Worm (Caenorhabditis elegans) whole organism, early embryonic: Measurements from ENCODE around the gene C17B7.9.

Experiments
- B0310.2 ChIP-seq: sonication (generic microtip); optimal IDR thresholded peaks from 2 replicates; lab custom pipeline; 2016; ENCODE audit warnings: mild to moderate bottlenecking, missing genetic modification characterization, missing compliant biosample characterization
- F13C5.2 ChIP-seq: sonication (generic microtip); optimal IDR thresholded peaks from 2 replicates; lab custom pipeline; 2017; ENCODE audit warnings: mild to moderate bottlenecking, missing genetic modification characterization, inconsistent platforms, missing compliant biosample characterization
- aly-1 ChIP-seq: sonication (generic microtip); optimal IDR thresholded peaks from 2 replicates; lab custom pipeline; 2016; ENCODE audit warnings: missing genetic modification characterization, missing compliant biosample characterization
- ama-1 ChIP-seq: fragments of 150-350 bp; optimal IDR thresholded peaks from 2 replicates; lab custom pipeline; 2014
- ceh-13 ChIP-seq: fragments of 200-800 bp; sonication (Bioruptor generic); optimal IDR thresholded peaks from 2 replicates; lab custom pipeline; 2018; ENCODE audit warnings: mild to moderate bottlenecking, missing genetic modification characterization, missing compliant biosample characterization
- ceh-36 ChIP-seq: sonication (generic microtip); optimal IDR thresholded peaks from 2 replicates; lab custom pipeline; 2016; ENCODE audit warnings: missing genetic modification characterization, inconsistent platforms, missing compliant biosample characterization
- ets-7 ChIP-seq: sonication (generic microtip); optimal IDR thresholded peaks from 2 replicates; lab custom pipeline; 2016; ENCODE audit warnings: missing genotype, missing genetic modification characterization, missing compliant biosample characterization
- flt-1 ChIP-seq: fragments of 200-800 bp; sonication (Bioruptor generic); IDR thresholded peaks from 2 replicates; pipeline ENCODE4 v1.3.6; 2022; ENCODE audit warnings: missing genetic modification characterization, missing compliant biosample characterization
- hmbx-1 ChIP-seq: sonication (generic microtip); optimal IDR thresholded peaks from 2 replicates; lab custom pipeline; 2016; ENCODE audit warnings: mild to moderate bottlenecking, missing genetic modification characterization, missing compliant biosample characterization
- hmg-4 ChIP-seq: fragments of 200-800 bp; sonication (Bioruptor generic); optimal IDR thresholded peaks from 2 replicates; lab custom pipeline; 2018; ENCODE audit warnings: mild to moderate bottlenecking, missing genetic modification characterization, missing compliant biosample characterization
- hnd-1 ChIP-seq: sonication (generic microtip); optimal IDR thresholded peaks from 2 replicates; lab custom pipeline; 2016; ENCODE audit warnings: missing genetic modification characterization, missing compliant biosample characterization
- pes-1 ChIP-seq: fragments of 200-800 bp; sonication (Bioruptor generic); IDR thresholded peaks from 2 replicates; pipeline ENCODE4 v1.3.6; 2022; ENCODE audit warnings: missing genetic modification reagents, missing genetic modification characterization, missing compliant biosample characterization
- scrt-1 ChIP-seq: fragments of 200-800 bp; sonication (Bioruptor generic); IDR thresholded peaks from 2 replicates; pipeline ENCODE4 v1.3.6; 2022; ENCODE audit warnings: missing genetic modification characterization, missing compliant biosample characterization
- sea-1 ChIP-seq: fragments of 200-800 bp; sonication (Bioruptor generic); conservative IDR thresholded peaks from 2 replicates; pipeline ENCODE4 v1.3.6; 2022; ENCODE audit warnings: missing genetic modification characterization, missing compliant biosample characterization
- tbx-11 ChIP-seq: fragments of 200-800 bp; sonication (Bioruptor generic); IDR thresholded peaks from 2 replicates; pipeline ENCODE4 v1.3.6; 2022; ENCODE audit warnings: missing genetic modification characterization, missing compliant biosample characterization
- tbx-37 ChIP-seq: fragments of 200-800 bp; sonication (Bioruptor generic); conservative IDR thresholded peaks from 2 replicates; pipeline ENCODE4 v1.3.6; 2022; ENCODE audit warnings: missing genetic modification reagents, missing genetic modification characterization, missing compliant biosample characterization
- tra-4 ChIP-seq: sonication (generic microtip); optimal IDR thresholded peaks from 2 replicates; lab custom pipeline; 2017; ENCODE audit warnings: missing genetic modification characterization, missing compliant biosample characterization

Gene C17B7.9

DNA sequence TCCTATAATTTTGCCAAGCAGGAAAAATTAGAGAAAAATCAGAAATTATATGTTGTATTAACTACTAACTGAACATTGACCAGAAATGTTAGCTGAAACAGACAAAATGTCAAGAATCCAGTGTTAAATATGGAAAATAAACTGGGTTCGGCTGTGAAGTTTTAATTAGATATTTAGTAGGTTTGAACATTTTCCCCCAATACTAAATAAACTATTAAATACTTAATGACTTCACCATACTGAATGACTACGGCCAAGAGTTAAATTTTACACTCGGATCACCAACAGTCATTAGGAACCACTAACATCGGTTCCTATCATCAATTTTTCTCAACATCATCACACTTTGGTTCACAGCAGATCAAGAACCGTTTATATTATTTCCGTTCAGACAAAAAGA lies 36.6 kb downstream of the C17B7.9 start:
- TF ChIP-seq aly-1 (tag; lab: Kevin White, UChicago) (no peak), B0310.2 (tag; lab: Kevin White, UChicago) (no peak), flt-1 (no peak), sea-1 (no peak)

DNA sequence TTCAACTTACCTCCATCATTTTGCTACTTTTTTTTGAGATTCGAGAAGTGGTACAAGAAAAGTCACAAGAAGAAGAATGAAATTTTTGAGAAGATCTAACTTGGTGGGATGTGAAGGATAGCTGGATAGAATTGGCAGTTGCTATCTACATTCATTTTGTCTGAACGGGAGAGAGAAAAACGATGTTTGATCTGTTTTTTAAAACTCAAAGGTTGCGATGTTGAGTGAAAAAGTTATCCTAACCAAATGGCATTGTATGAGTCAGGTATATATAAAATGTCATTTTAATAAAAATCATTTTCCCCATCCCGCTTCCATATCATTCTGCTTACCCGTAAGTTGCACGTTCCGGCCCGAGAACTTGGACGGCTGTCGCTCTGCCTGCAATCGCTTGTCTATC lies 42.7 kb downstream of the C17B7.9 start, which contains the start of gene F35F10.6:
F35F10.6 (minus strand) TSS at position 101 of the 400 bp plus-strand sequence.
- TF ChIP-seq sea-1, result no peak
- no peak for TF ChIP-seq F13C5.2 (tag; lab: Kevin White, UChicago)
- no peak for TF ChIP-seq B0310.2 (tag; lab: Kevin White, UChicago)
- no peak for TF ChIP-seq ceh-36
- TF ChIP-seq aly-1 (tag; lab: Kevin White, UChicago), result no peak
- TF ChIP-seq tbx-11 (GFP tag; lab: Robert Waterston, UW), result no peak

ce11 chrV:3288134-3288533 lies 43.8 kb downstream of the C17B7.9 start:
- TF ChIP-seq hmbx-1 (no peak), tbx-37 (GFP tag; lab: Robert Waterston, UW) (no peak), scrt-1 (GFP tag; lab: Robert Waterston, UW) (no peak), B0310.2 (tag; lab: Kevin White, UChicago) (no peak), ceh-36 (no peak), sea-1 (no peak), hnd-1 (tag; lab: Kevin White, UChicago) (no peak), F13C5.2 (tag; lab: Kevin White, UChicago) (no peak), ets-7 (tag; lab: Kevin White, UChicago) (no peak), hmg-4 (no peak), ceh-13 (no peak), tra-4 (tag; lab: Kevin White, UChicago) (no peak), flt-1 (no peak), ama-1 (lab: Kevin White, UChicago) (no peak)

- TF ChIP-seq aly-1 (tag; lab: Kevin White, UChicago), result no peak
- no peak for TF ChIP-seq ceh-36
- no peak for TF ChIP-seq B0310.2 (tag; lab: Kevin White, UChicago)
- no peak for TF ChIP-seq tra-4 (tag; lab: Kevin White, UChicago)
- no peak for TF ChIP-seq ama-1 (lab: Kevin White, UChicago)
- no peak for TF ChIP-seq pes-1 (GFP tag; lab: Robert Waterston, UW)
- TF ChIP-seq flt-1, result no peak
- no peak for TF ChIP-seq F13C5.2 (tag; lab: Kevin White, UChicago)
- TF ChIP-seq hmg-4, result no peak
- no peak for TF ChIP-seq hnd-1 (tag; lab: Kevin White, UChicago)
- no peak for TF ChIP-seq ceh-13
These were observed 44.6 kb downstream of the C17B7.9 start, which contains the start of gene F35F10.7 for ce11 chrV:3287330-3287729. Gene F35F10.7 (minus strand): TSS chrV:3287430.

ce11 chrV:3284629-3285028 lies 47.3 kb downstream of the C17B7.9 start, which contains the start of gene F35F10.5:
Gene F35F10.5 (plus strand): TSS chrV:3284929.
- no peak for TF ChIP-seq ceh-36
- no peak for TF ChIP-seq hmbx-1
- TF ChIP-seq aly-1 (tag; lab: Kevin White, UChicago), result no peak
- TF ChIP-seq ets-7 (tag; lab: Kevin White, UChicago), result no peak
- TF ChIP-seq flt-1, result no peak
- TF ChIP-seq tra-4 (tag; lab: Kevin White, UChicago), result no peak
- no peak for TF ChIP-seq scrt-1 (GFP tag; lab: Robert Waterston, UW)
- TF ChIP-seq F13C5.2 (tag; lab: Kevin White, UChicago), result no peak
- TF ChIP-seq ama-1 (lab: Kevin White, UChicago), result no peak
- no peak for TF ChIP-seq B0310.2 (tag; lab: Kevin White, UChicago)
- no peak for TF ChIP-seq tbx-11 (GFP tag; lab: Robert Waterston, UW)

DNA sequence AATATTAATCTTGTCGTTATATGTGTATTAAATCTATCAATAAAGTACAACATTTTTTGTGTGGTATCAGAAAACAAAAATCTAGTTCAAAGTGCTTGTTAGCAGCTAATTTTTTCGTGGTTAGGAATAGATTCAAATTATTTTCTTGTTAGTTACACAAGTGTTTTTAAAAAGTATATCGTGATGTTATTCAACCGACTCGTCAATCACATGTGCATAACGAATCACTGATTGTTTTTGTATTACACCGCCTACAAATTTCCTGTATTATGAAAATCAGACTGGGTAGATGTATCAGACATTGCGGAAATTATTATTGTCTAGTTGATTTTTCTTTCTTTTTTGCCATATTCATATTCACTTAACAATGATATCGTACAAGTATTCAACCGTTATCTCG lies 49.0 kb downstream of the C17B7.9 start, which contains the start of gene str-64:
str-64 (plus strand) TSS at position 301 of the 400 bp plus-strand sequence.
- TF ChIP-seq F13C5.2 (tag; lab: Kevin White, UChicago), result no peak
- no peak for TF ChIP-seq flt-1
- no peak for TF ChIP-seq sea-1
- no peak for TF ChIP-seq tra-4 (tag; lab: Kevin White, UChicago)
- TF ChIP-seq tbx-37 (GFP tag; lab: Robert Waterston, UW), result no peak
- TF ChIP-seq hmg-4, result no peak
- no peak for TF ChIP-seq ama-1 (lab: Kevin White, UChicago)
- TF ChIP-seq B0310.2 (tag; lab: Kevin White, UChicago), result no peak
- no peak for TF ChIP-seq hmbx-1
- no peak for TF ChIP-seq scrt-1 (GFP tag; lab: Robert Waterston, UW)
- no peak for TF ChIP-seq ceh-36
- TF ChIP-seq ceh-13, result no peak
- TF ChIP-seq tbx-11 (GFP tag; lab: Robert Waterston, UW), result no peak
- no peak for TF ChIP-seq aly-1 (tag; lab: Kevin White, UChicago)
- TF ChIP-seq ets-7 (tag; lab: Kevin White, UChicago), result no peak
- TF ChIP-seq pes-1 (GFP tag; lab: Robert Waterston, UW), result no peak
- TF ChIP-seq hnd-1 (tag; lab: Kevin White, UChicago), result no peak

DNA sequence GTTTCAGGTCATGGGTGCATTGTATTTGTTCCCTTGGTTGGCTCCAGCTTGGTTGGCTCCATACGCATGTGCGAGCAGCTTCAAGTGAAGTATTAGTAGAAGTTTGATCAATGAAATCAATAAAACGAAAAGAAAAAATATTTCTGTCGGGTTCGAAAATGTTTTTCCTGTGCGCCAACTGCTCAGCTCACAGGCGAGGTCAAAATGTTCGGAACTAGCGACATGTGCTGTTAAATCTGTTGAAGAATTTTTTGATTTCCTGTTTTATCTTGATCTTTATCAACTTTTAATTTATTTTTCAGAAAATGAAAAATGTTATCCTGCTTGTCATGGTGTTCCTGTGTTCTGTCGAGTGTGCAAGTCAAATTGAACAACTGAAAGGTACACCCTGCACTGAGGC lies 50.4 kb downstream of the C17B7.9 start, which contains the start of gene T28A11.25:
T28A11.25 (plus strand) TSS at position 301 of the 400 bp plus-strand sequence.
- TF ChIP-seq hmg-4 (no peak), ama-1 (lab: Kevin White, UChicago) (no peak), hmbx-1 (no peak), tbx-11 (GFP tag; lab: Robert Waterston, UW) (no peak), F13C5.2 (tag; lab: Kevin White, UChicago) (no peak)
